Worm (Caenorhabditis elegans): ENCODE measurements around the gene pdi-2.

ce11 chrX:4532160-4532741, 8.3 kb downstream of the pdi-2 start, which contains the start of gene nhr-35:
- TF ChIP-seq nhr-76 (tag; optimal IDR thresholded peaks at IDR 0.05) (no peak), lsy-2 (tag; optimal IDR thresholded peaks at IDR 0.05) (no peak), ces-1 (GFP tag; optimal IDR thresholded peaks at IDR 0.05) (no peak), ztf-11 (tag; optimal IDR thresholded peaks at IDR 0.05) (no peak), pha-4 (tag; optimal IDR thresholded peaks at IDR 0.05) (no peak), M03D4.4 (tag; optimal IDR thresholded peaks at IDR 0.05) (no peak), sptf-1 (tag; optimal IDR thresholded peaks at IDR 0.05) (no peak), mab-5 (tag; optimal IDR thresholded peaks at IDR 0.05) (no peak)

All from whole organism, mixed stage, embryonic.